Worm (Caenorhabditis elegans) whole organism, L1 larva: Measurements from ENCODE around the gene R05G6.9.

Experiments
- C16A3.4 ChIP-seq: fragments of 150-350 bp; optimal IDR thresholded peaks from 2 replicates; lab custom pipeline; 2014; ENCODE audit warnings: missing biosample characterization, missing genetic modification characterization
- C34B4.2 ChIP-seq: sonication (generic microtip); optimal IDR thresholded peaks from 2 replicates; lab custom pipeline; 2017; ENCODE audit warnings: mild to moderate bottlenecking, missing genetic modification characterization, missing compliant biosample characterization
- F16B12.6 ChIP-seq: fragments of 150-350 bp; optimal IDR thresholded peaks from 2 replicates; lab custom pipeline; 2014; ENCODE audit warnings: missing biosample characterization, missing genetic modification characterization
- aha-1 ChIP-seq: fragments of 150-350 bp; optimal IDR thresholded peaks from 2 replicates; lab custom pipeline; 2014; ENCODE audit warnings: missing biosample characterization, missing genetic modification characterization
- ama-1 ChIP-seq: fragments of 150-350 bp; optimal IDR thresholded peaks from 2 replicates; lab custom pipeline; 2014
- blmp-1 ChIP-seq: fragments of 150-350 bp; optimal IDR thresholded peaks from 2 replicates; lab custom pipeline; 2014; ENCODE audit warnings: missing biosample characterization, missing genetic modification characterization
- efl-1 ChIP-seq, 4 experiments: fragments of 150-350 bp; optimal IDR thresholded peaks in 3 of 4; peaks in 1 of 4; 1 replicate in 1 of 4; 2 replicates in 3 of 4; lab custom pipeline; 2014; ENCODE audit warnings: missing biosample characterization in 2 of 4, missing genetic modification characterization in 2 of 4, missing genetic modification reagents in 2 of 4
- efl-3 ChIP-seq: fragments of 200-800 bp; sonication (Bioruptor generic); optimal IDR thresholded peaks from 2 replicates; lab custom pipeline; 2018; ENCODE audit warnings: mild to moderate bottlenecking, missing genetic modification characterization, missing compliant biosample characterization
- egl-13 ChIP-seq: sonication (generic microtip); optimal IDR thresholded peaks from 2 replicates; lab custom pipeline; 2016; ENCODE audit warnings: missing genotype, missing genetic modification reagents, missing genetic modification characterization, missing compliant biosample characterization
- elt-2 ChIP-seq: sonication (generic microtip); optimal IDR thresholded peaks from 2 replicates; lab custom pipeline; 2016; ENCODE audit warnings: missing genetic modification characterization, mild to moderate bottlenecking, inconsistent platforms, missing compliant biosample characterization, missing genetic modification reagents
- elt-3 ChIP-seq, 6 experiments: fragments of 150-350 bp in 1 of 6; sonication (generic microtip); optimal IDR thresholded peaks; 2 replicates each; lab custom pipeline; 2017 to 2018; ENCODE audit warnings: missing biosample characterization in 6 of 6, missing genetic modification characterization in 6 of 6, inconsistent platforms in 1 of 6
- ets-5 ChIP-seq: fragments of 200-800 bp; sonication (Bioruptor generic); IDR thresholded peaks from 2 replicates; pipeline ENCODE4 v1.3.6; 2022; ENCODE audit warnings: missing genetic modification characterization, missing compliant biosample characterization
- fkh-4 ChIP-seq: sonication (generic microtip); optimal IDR thresholded peaks from 2 replicates; lab custom pipeline; 2016; ENCODE audit warnings: missing compliant biosample characterization, missing genetic modification characterization, borderline replicate concordance
- grh-1 ChIP-seq: fragments of 200-800 bp; sonication (Bioruptor generic); IDR thresholded peaks from 2 replicates; pipeline ENCODE4 v1.3.6; 2022; ENCODE audit warnings: missing genetic modification reagents, missing genetic modification characterization, missing compliant biosample characterization
- hlh-17 ChIP-seq: fragments of 200-800 bp; sonication (Bioruptor generic); optimal IDR thresholded peaks from 2 replicates; lab custom pipeline; 2018; ENCODE audit warnings: missing genetic modification characterization, mild to moderate bottlenecking, missing compliant biosample characterization, moderate library complexity, borderline replicate concordance
- jun-1 ChIP-seq: fragments of 150-350 bp; optimal IDR thresholded peaks from 2 replicates; lab custom pipeline; 2014; ENCODE audit warnings: missing biosample characterization, missing genetic modification reagents, missing genetic modification characterization
- lin-13 ChIP-seq: fragments of 150-350 bp; optimal IDR thresholded peaks from 2 replicates; lab custom pipeline; 2014; ENCODE audit warnings: missing biosample characterization, missing genetic modification reagents, missing genetic modification characterization
- lin-14 ChIP-seq: fragments of 200-800 bp; sonication (Bioruptor generic); optimal IDR thresholded peaks from 2 replicates; lab custom pipeline; 2018; ENCODE audit warnings: mild to moderate bottlenecking, missing genetic modification characterization, moderate library complexity, missing compliant biosample characterization
- lin-35 ChIP-seq, 2 experiments: fragments of 150-350 bp; optimal IDR thresholded peaks; 2 replicates each; lab custom pipeline; 2014; ENCODE audit warnings: missing biosample characterization in 2 of 2, missing genetic modification characterization in 2 of 2, missing genetic modification reagents in 2 of 2
- lin-39 ChIP-seq: fragments of 150-350 bp; optimal IDR thresholded peaks from 2 replicates; lab custom pipeline; 2014; ENCODE audit warnings: missing biosample characterization, missing genetic modification reagents, missing genetic modification characterization
- mdl-1 ChIP-seq, 2 experiments: fragments of 150-350 bp; optimal IDR thresholded peaks; 2 replicates each; lab custom pipeline; 2014 to 2017; ENCODE audit warnings: missing biosample characterization in 2 of 2, missing genetic modification characterization in 2 of 2, inconsistent platforms in 1 of 2
- mep-1 ChIP-seq: fragments of 150-350 bp; optimal IDR thresholded peaks from 2 replicates; lab custom pipeline; 2014; ENCODE audit warnings: missing biosample characterization, missing genetic modification characterization
- nhr-11 ChIP-seq: fragments of 150-350 bp; optimal IDR thresholded peaks from 2 replicates; lab custom pipeline; 2014; ENCODE audit warnings: missing biosample characterization, missing genetic modification characterization
- nhr-19 ChIP-seq: fragments of 200-800 bp; sonication (Bioruptor generic); conservative IDR thresholded peaks from 2 replicates; pipeline ENCODE4 v1.3.6; 2022; ENCODE audit warnings: missing genetic modification characterization, missing compliant biosample characterization
- nhr-20 ChIP-seq: sonication (generic microtip); optimal IDR thresholded peaks from 2 replicates; lab custom pipeline; 2016; ENCODE audit warnings: mild to moderate bottlenecking, missing genetic modification characterization, missing compliant biosample characterization
- nhr-237 ChIP-seq: fragments of 150-350 bp; optimal IDR thresholded peaks from 2 replicates; lab custom pipeline; 2014; ENCODE audit warnings: missing biosample characterization, missing genetic modification characterization
- nhr-28 ChIP-seq: fragments of 150-350 bp; optimal IDR thresholded peaks from 2 replicates; lab custom pipeline; 2014; ENCODE audit warnings: missing biosample characterization, missing genetic modification characterization
- nhr-47 ChIP-seq: sonication (generic microtip); optimal IDR thresholded peaks from 2 replicates; lab custom pipeline; 2016; ENCODE audit warnings: mild to moderate bottlenecking, missing genetic modification characterization, moderate library complexity, missing compliant biosample characterization
- nhr-76 ChIP-seq: sonication (generic microtip); optimal IDR thresholded peaks from 2 replicates; lab custom pipeline; 2017; ENCODE audit warnings: missing biosample characterization, missing genetic modification characterization
- nhr-77 ChIP-seq: fragments of 150-350 bp; optimal IDR thresholded peaks from 2 replicates; lab custom pipeline; 2014; ENCODE audit warnings: missing biosample characterization, missing genetic modification characterization
- nhr-85 ChIP-seq: sonication (generic microtip); peaks from one replicate; lab custom pipeline; 2016; ENCODE audit warnings: missing genetic modification characterization, inconsistent platforms, missing compliant biosample characterization
- pax-3 ChIP-seq: fragments of 200-800 bp; sonication (Bioruptor generic); optimal IDR thresholded peaks from 2 replicates; lab custom pipeline; 2018; ENCODE audit warnings: mild to moderate bottlenecking, missing genetic modification characterization, moderate library complexity, missing compliant biosample characterization
- rnt-1 ChIP-seq: sonication (generic microtip); optimal IDR thresholded peaks from 2 replicates; lab custom pipeline; 2016; ENCODE audit warnings: mild to moderate bottlenecking, missing genetic modification characterization, moderate library complexity, missing compliant biosample characterization
- snpc-4 ChIP-seq: fragments of 150-350 bp; optimal IDR thresholded peaks from 2 replicates; lab custom pipeline; 2014; ENCODE audit warnings: missing biosample characterization, missing genetic modification characterization
- snu-23 ChIP-seq: sonication (generic microtip); optimal IDR thresholded peaks from 2 replicates; lab custom pipeline; 2016; ENCODE audit warnings: missing genetic modification characterization, missing compliant biosample characterization
- swsn-7 ChIP-seq: sonication (generic microtip); optimal IDR thresholded peaks from 2 replicates; lab custom pipeline; 2016; ENCODE audit warnings: missing genetic modification characterization, missing compliant biosample characterization
- tbx-2 ChIP-seq: sonication (generic microtip); optimal IDR thresholded peaks from 2 replicates; lab custom pipeline; 2016; ENCODE audit warnings: missing genetic modification characterization, missing compliant biosample characterization
- unc-30 ChIP-seq: sonication (generic microtip); optimal IDR thresholded peaks from 2 replicates; lab custom pipeline; 2017; ENCODE audit warnings: missing biosample characterization, missing genetic modification characterization
- unc-62 ChIP-seq: fragments of 150-350 bp; optimal IDR thresholded peaks from 2 replicates; lab custom pipeline; 2014; ENCODE audit warnings: missing biosample characterization, missing genetic modification reagents, missing genetic modification characterization
- zag-1 ChIP-seq: fragments of 150-350 bp; optimal IDR thresholded peaks from 2 replicates; lab custom pipeline; 2014; ENCODE audit warnings: missing biosample characterization, missing genetic modification characterization
- zip-4 ChIP-seq: fragments of 200-800 bp; sonication (Bioruptor generic); optimal IDR thresholded peaks from 2 replicates; lab custom pipeline; 2018; ENCODE audit warnings: mild to moderate bottlenecking, missing genetic modification characterization, moderate library complexity, missing compliant biosample characterization
- ztf-11 ChIP-seq, 2 experiments: sonication (generic microtip); optimal IDR thresholded peaks; 2 replicates each; lab custom pipeline; 2016 to 2017; ENCODE audit warnings: missing genetic modification characterization in 2 of 2, missing biosample characterization in 1 of 2, missing compliant biosample characterization in 1 of 2

The R05G6.9 gene

ce11 chrIV:7469782-7470413, 46.2 kb downstream of the R05G6.9 start, which contains the start of gene F55G1.7:
Gene F55G1.7, minus strand, starts transcription at chrIV:7469832.
- TF ChIP-seq lin-14 (GFP tag; lab: Kevin White, UChicago) = peak; percentile 45
- TF ChIP-seq lin-35 (GFP tag; optimal IDR thresholded peaks at IDR 0.05; lab: Kevin White, UChicago) = peak in 1 of 2 experiments; percentile 35
- TF ChIP-seq nhr-28 (tag; lab: Kevin White, UChicago) = no peak
- no peak for TF ChIP-seq fkh-4 (tag; lab: Kevin White, UChicago)
- TF ChIP-seq pax-3 = no peak
- TF ChIP-seq tbx-2 = peak; percentile 56
- TF ChIP-seq zip-4 = no peak
- no peak for TF ChIP-seq efl-1 (optimal IDR thresholded peaks at IDR 0.05; lab: Kevin White, UChicago)
- TF ChIP-seq efl-1 (GFP tag; optimal IDR thresholded peaks at IDR 0.05 in 1 of 2; lab: Kevin White, UChicago) = peak in 1 of 2 experiments; percentile 20
- TF ChIP-seq elt-3 (tag; optimal IDR thresholded peaks at IDR 0.05; lab: Kevin White, UChicago) = peak in 5 of 6 experiments; percentile 13 to 90 (median 29)
- TF ChIP-seq ets-5 (GFP tag; lab: Robert Waterston, UW) = no peak
- peak; percentile 54 for TF ChIP-seq nhr-85 (tag; lab: Kevin White, UChicago)
- TF ChIP-seq aha-1 (tag; lab: Kevin White, UChicago) = no peak
- TF ChIP-seq blmp-1 (tag; lab: Kevin White, UChicago) = peak; percentile 55
- TF ChIP-seq nhr-20 (tag; lab: Kevin White, UChicago) = peak; percentile 66
- TF ChIP-seq C16A3.4 = no peak
- TF ChIP-seq swsn-7 = no peak

ce11 chrIV:7468638-7469037, 47.4 kb downstream of the R05G6.9 start:
- TF ChIP-seq pax-3 (no peak), nhr-237 (tag; lab: Kevin White, UChicago) (no peak), lin-13 (no peak), blmp-1 (tag; lab: Kevin White, UChicago) (no peak), zag-1 (tag; lab: Kevin White, UChicago) (no peak), unc-30 (tag; lab: Kevin White, UChicago) (no peak), C34B4.2 (tag; lab: Kevin White, UChicago) (no peak)

ce11 chrIV:7467170-7467569, 48.9 kb downstream of the R05G6.9 start:
- TF ChIP-seq mdl-1 (tag; optimal IDR thresholded peaks at IDR 0.05; lab: Kevin White, UChicago) (no peak), elt-2 (tag; lab: Kevin White, UChicago) (peak; percentile 46), efl-1 (optimal IDR thresholded peaks at IDR 0.05; lab: Kevin White, UChicago) (no peak), efl-1 (GFP tag; optimal IDR thresholded peaks at IDR 0.05 in 1 of 2; lab: Kevin White, UChicago) (peak in 1 of 2 experiments; percentile 33), F16B12.6 (no peak), nhr-20 (tag; lab: Kevin White, UChicago) (no peak), C34B4.2 (tag; lab: Kevin White, UChicago) (no peak), nhr-77 (tag; lab: Kevin White, UChicago) (no peak), nhr-237 (tag; lab: Kevin White, UChicago) (no peak), jun-1 (tag; lab: Kevin White, UChicago) (peak; percentile 55), lin-39 (tag; lab: Kevin White, UChicago) (no peak), nhr-47 (tag; lab: Kevin White, UChicago) (no peak), mep-1 (tag; lab: Kevin White, UChicago) (no peak), hlh-17 (no peak), rnt-1 (tag; lab: Kevin White, UChicago) (no peak)
- TF ChIP-seq, all 84 proteins: peak for 3

ce11 chrIV:7465857-7466256, 50.2 kb downstream of the R05G6.9 start, which contains the start of gene F13B6.3:
Gene F13B6.3, minus strand, starts transcription at chrIV:7465957.
- TF ChIP-seq elt-3 (tag; optimal IDR thresholded peaks at IDR 0.05; lab: Kevin White, UChicago) (no peak), efl-3 (GFP tag; lab: Kevin White, UChicago) (no peak), snpc-4 (tag; lab: Kevin White, UChicago) (no peak), ztf-11 (tag; optimal IDR thresholded peaks at IDR 0.05; lab: Kevin White, UChicago) (no peak), hlh-17 (no peak), egl-13 (tag; lab: Kevin White, UChicago) (no peak), efl-1 (optimal IDR thresholded peaks at IDR 0.05; lab: Kevin White, UChicago) (no peak), efl-1 (GFP tag; optimal IDR thresholded peaks at IDR 0.05 in 1 of 2; lab: Kevin White, UChicago) (no peak), nhr-76 (tag; lab: Kevin White, UChicago) (no peak), nhr-77 (tag; lab: Kevin White, UChicago) (no peak), lin-35 (GFP tag; optimal IDR thresholded peaks at IDR 0.05; lab: Kevin White, UChicago) (no peak), nhr-11 (no peak), ama-1 (lab: Kevin White, UChicago) (no peak), F16B12.6 (no peak), unc-62 (GFP tag; lab: Kevin White, UChicago) (no peak), snu-23 (GFP tag; lab: Kevin White, UChicago) (no peak), grh-1 (GFP tag; lab: Robert Waterston, UW) (no peak), nhr-19 (GFP tag; lab: Robert Waterston, UW) (no peak), blmp-1 (tag; lab: Kevin White, UChicago) (no peak)
- TF ChIP-seq, all 84 proteins: peak for 0
